Worm (Caenorhabditis elegans) whole organism, late embryonic: ENCODE results near the gene C50C3.1.
A peak's percentile ranks its signal among the peaks of the same experiment; 100 is the strongest.

Experiments
- F13H6.1 ChIP-seq: sonication (generic microtip); optimal IDR thresholded peaks from 2 replicates; lab custom pipeline; 2016; ENCODE audit warnings: missing genetic modification characterization, missing compliant biosample characterization
- K09A11.1 ChIP-seq: sonication (generic microtip); optimal IDR thresholded peaks from 2 replicates; lab custom pipeline; 2017; ENCODE audit warnings: antibody characterized with exemption, mild to moderate bottlenecking, missing genetic modification characterization, missing compliant biosample characterization; ENCODE audit not compliant: insufficient read depth
- ceh-30 ChIP-seq: fragments of 150-350 bp; optimal IDR thresholded peaks from 2 replicates; lab custom pipeline; 2014; ENCODE audit warnings: missing biosample characterization, missing genetic modification characterization
- ceh-9 ChIP-seq: sonication (generic microtip); optimal IDR thresholded peaks from 2 replicates; lab custom pipeline; 2016; ENCODE audit warnings: mild to moderate bottlenecking, missing genetic modification characterization, inconsistent platforms, missing compliant biosample characterization
- hlh-6 ChIP-seq: sonication (generic microtip); optimal IDR thresholded peaks from 2 replicates; lab custom pipeline; 2016; ENCODE audit warnings: missing genotype, missing genetic modification characterization, missing compliant biosample characterization
- mec-3 ChIP-seq: sonication (generic microtip); optimal IDR thresholded peaks from 2 replicates; lab custom pipeline; 2016; ENCODE audit warnings: borderline replicate concordance, missing genetic modification characterization, missing compliant biosample characterization
- nfya-1 ChIP-seq: sonication (generic microtip); optimal IDR thresholded peaks from 2 replicates; lab custom pipeline; 2017; ENCODE audit warnings: missing genetic modification characterization, mild to moderate bottlenecking, missing compliant biosample characterization, antibody characterized with exemption, moderate library complexity
- pat-9 ChIP-seq: fragments of 200-800 bp; sonication (Bioruptor generic); optimal IDR thresholded peaks from 2 replicates; lab custom pipeline; 2018; ENCODE audit warnings: mild to moderate bottlenecking, missing genetic modification characterization, moderate library complexity, missing compliant biosample characterization
- pax-1 ChIP-seq: fragments of 150-350 bp; optimal IDR thresholded peaks from 2 replicates; lab custom pipeline; 2014; ENCODE audit warnings: missing biosample characterization, missing genetic modification characterization
- pha-4 ChIP-seq: fragments of 150-350 bp; optimal IDR thresholded peaks from 2 replicates; lab custom pipeline; 2018; ENCODE audit warnings: missing biosample characterization, missing genetic modification reagents, missing genetic modification characterization
- pqm-1 ChIP-seq: sonication (generic microtip); optimal IDR thresholded peaks from 2 replicates; lab custom pipeline; 2016; ENCODE audit warnings: missing genetic modification characterization, missing compliant biosample characterization
- sdc-2 ChIP-seq: sonication (generic microtip); optimal IDR thresholded peaks from 2 replicates; lab custom pipeline; 2016; ENCODE audit warnings: missing genotype, missing genetic modification characterization, missing compliant biosample characterization
- unc-42 ChIP-seq: sonication (generic microtip); optimal IDR thresholded peaks from 2 replicates; lab custom pipeline; 2016; ENCODE audit warnings: missing genotype, missing genetic modification characterization, missing compliant biosample characterization

- TF ChIP-seq K09A11.1 (tag; lab: Kevin White, UChicago) (no peak), hlh-6 (tag; lab: Kevin White, UChicago) (no peak), pha-4 (no peak), unc-42 (tag; lab: Kevin White, UChicago) (no peak), pat-9 (tag; lab: Kevin White, UChicago) (no peak), mec-3 (no peak), ceh-9 (tag; lab: Kevin White, UChicago) (no peak), F13H6.1 (tag; lab: Kevin White, UChicago) (no peak), sdc-2 (tag; lab: Kevin White, UChicago) (no peak), pax-1 (tag; lab: Kevin White, UChicago) (no peak), pqm-1 (no peak), ceh-30 (peak; percentile 100), nfya-1 (no peak)
Measured at ce11 chrIII:8242809-8243208, 51.0 kb downstream of the C50C3.1 start, which contains the start of gene C02F5.12.
